Worm (Caenorhabditis elegans) whole organism, L2 larva: Measurements from ENCODE around the gene mrpl-39.

Experiments used
- F13H6.1 ChIP-seq: sonication (generic microtip); optimal IDR thresholded peaks from 2 replicates; lab custom pipeline; 2016; ENCODE audit warnings: missing genetic modification characterization, missing compliant biosample characterization
- elt-1 ChIP-seq: fragments of 150-350 bp; optimal IDR thresholded peaks from 2 replicates; lab custom pipeline; 2014; ENCODE audit warnings: missing biosample characterization, missing genetic modification characterization
- mab-5 ChIP-seq: fragments of 150-350 bp; optimal IDR thresholded peaks from 2 replicates; lab custom pipeline; 2014; ENCODE audit warnings: missing biosample characterization, missing genetic modification characterization
- nhr-77 ChIP-seq: fragments of 150-350 bp; optimal IDR thresholded peaks from 2 replicates; lab custom pipeline; 2014; ENCODE audit warnings: missing biosample characterization, missing genetic modification characterization
- snpc-4 ChIP-seq: fragments of 150-350 bp; optimal IDR thresholded peaks from 2 replicates; lab custom pipeline; 2014; ENCODE audit warnings: missing biosample characterization, missing genetic modification characterization
- unc-62 ChIP-seq: fragments of 150-350 bp; optimal IDR thresholded peaks from 2 replicates; lab custom pipeline; 2014; ENCODE audit warnings: missing biosample characterization, missing genetic modification reagents, missing genetic modification characterization

DNA sequence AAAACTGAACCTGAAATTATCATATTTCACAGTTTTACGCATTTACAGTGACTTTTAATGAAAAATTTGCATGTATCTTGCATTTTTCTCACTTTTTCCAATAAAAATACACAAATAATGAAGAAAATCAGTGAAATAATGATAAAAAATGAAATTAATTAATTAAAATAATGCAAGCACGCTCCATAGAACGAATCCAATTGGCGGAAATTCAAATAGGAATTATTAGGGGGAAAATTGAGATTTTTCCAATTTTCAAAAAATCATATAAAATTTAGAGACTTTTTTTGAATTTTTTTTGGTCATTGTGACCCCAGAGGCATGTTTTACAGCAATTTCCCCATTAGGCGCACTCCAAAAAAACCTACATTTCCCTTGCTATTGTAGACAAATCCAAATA is 630 bp upstream of the mrpl-39 start:
- TF ChIP-seq nhr-77 (tag; lab: Kevin White, UChicago) (no peak), F13H6.1 (tag; lab: Kevin White, UChicago) (no peak), unc-62 (GFP tag; lab: Kevin White, UChicago) (no peak), mab-5 (tag; lab: Kevin White, UChicago) (no peak), elt-1 (tag; lab: Kevin White, UChicago) (no peak), snpc-4 (tag; lab: Kevin White, UChicago) (no peak)
